Worm (Caenorhabditis elegans): Measurements from ENCODE around the gene ZK593.3.

ce11 chrIV:10874527-10874926, 41.0 kb upstream of the ZK593.3 start, which contains the start of gene F13E9.12:
- TF ChIP-seq ets-4 (GFP tag; optimal IDR thresholded peaks at IDR 0.05) (no peak), gei-17 (GFP tag; optimal IDR thresholded peaks at IDR 0.05) (no peak), nfya-1 (tag; optimal IDR thresholded peaks at IDR 0.05; ENCODE audit: borderline replicate concordance, insufficient read depth) (no peak), unc-62 (GFP tag; optimal IDR thresholded peaks at IDR 0.05) (no peak), mes-4 (tag; optimal IDR thresholded peaks at IDR 0.05) (no peak), egl-44 (GFP tag; IDR thresholded peaks at IDR 0.05) (no peak), dpl-1 (GFP tag; optimal IDR thresholded peaks at IDR 0.05) (no peak), ztf-26 (tag; optimal IDR thresholded peaks at IDR 0.05) (no peak), ama-1 (optimal IDR thresholded peaks at IDR 0.05) (no peak), ama-1 (GFP tag; optimal IDR thresholded peaks at IDR 0.05) (no peak), athp-1 (tag; optimal IDR thresholded peaks at IDR 0.05) (no peak), let-607 (tag; optimal IDR thresholded peaks at IDR 0.05) (no peak)
